Worm (Caenorhabditis elegans): ENCODE measurements around the gene F26A1.1.

- no peak for TF ChIP-seq sptf-1 (tag; optimal IDR thresholded peaks at IDR 0.05)
- TF ChIP-seq mep-1 (tag; optimal IDR thresholded peaks at IDR 0.05): no peak
- no peak for TF ChIP-seq ama-1 (optimal IDR thresholded peaks at IDR 0.05)
- no peak for TF ChIP-seq zag-1 (tag; optimal IDR thresholded peaks at IDR 0.05)
These were observed 33.1 kb upstream of the F26A1.1 start, which contains the start of gene F26A1.4 for ce11 chrIII:4817240-4817639.
